Worm (Caenorhabditis elegans) whole organism, L2 larva: Measurements from ENCODE around the gene lpr-5.

Source experiments
- F13H6.1 ChIP-seq: sonication (generic microtip); optimal IDR thresholded peaks from 2 replicates; lab custom pipeline; 2016; ENCODE audit warnings: missing genetic modification characterization, missing compliant biosample characterization
- R02D3.7 ChIP-seq: fragments of 150-350 bp; optimal IDR thresholded peaks from 2 replicates; lab custom pipeline; 2014; ENCODE audit warnings: missing biosample characterization, missing genetic modification characterization
- ZK546.5 ChIP-seq: sonication (generic microtip); optimal IDR thresholded peaks from 2 replicates; lab custom pipeline; 2017; ENCODE audit warnings: missing biosample characterization, missing genetic modification characterization
- alr-1 ChIP-seq: fragments of 150-350 bp; optimal IDR thresholded peaks from 2 replicates; lab custom pipeline; 2014; ENCODE audit warnings: missing biosample characterization, missing genetic modification characterization
- aly-2 ChIP-seq: fragments of 150-350 bp; optimal IDR thresholded peaks from 2 replicates; lab custom pipeline; 2014; ENCODE audit warnings: missing biosample characterization, missing genetic modification characterization
- ama-1 ChIP-seq: fragments of 150-350 bp; optimal IDR thresholded peaks from 2 replicates; lab custom pipeline; 2018; ENCODE audit warnings: inconsistent platforms
- blmp-1 ChIP-seq: sonication (generic microtip); optimal IDR thresholded peaks from 2 replicates; lab custom pipeline; 2017; ENCODE audit warnings: missing genetic modification characterization, mild to moderate bottlenecking, missing compliant biosample characterization, antibody characterized with exemption, moderate library complexity; ENCODE audit not compliant: insufficient read depth
- ceh-16 ChIP-seq: fragments of 150-350 bp; optimal IDR thresholded peaks from 2 replicates; lab custom pipeline; 2014; ENCODE audit warnings: missing biosample characterization, missing genetic modification characterization
- ceh-82 ChIP-seq: fragments of 150-350 bp; optimal IDR thresholded peaks from 2 replicates; lab custom pipeline; 2014; ENCODE audit warnings: missing biosample characterization, missing genetic modification characterization
- crh-2 ChIP-seq: sonication (generic microtip); optimal IDR thresholded peaks from 2 replicates; lab custom pipeline; 2017; ENCODE audit warnings: missing biosample characterization, missing genetic modification characterization
- dmd-4 ChIP-seq: sonication (generic microtip); optimal IDR thresholded peaks from 2 replicates; lab custom pipeline; 2017; ENCODE audit warnings: missing biosample characterization, missing genetic modification characterization
- egl-27 ChIP-seq: sonication (generic microtip); optimal IDR thresholded peaks from 3 replicates; lab custom pipeline; 2017; ENCODE audit warnings: missing biosample characterization, missing genetic modification reagents, missing genetic modification characterization
- elt-1 ChIP-seq: fragments of 150-350 bp; optimal IDR thresholded peaks from 2 replicates; lab custom pipeline; 2014; ENCODE audit warnings: missing biosample characterization, missing genetic modification characterization
- fos-1 ChIP-seq: fragments of 150-350 bp; optimal IDR thresholded peaks from 2 replicates; lab custom pipeline; 2014; ENCODE audit warnings: missing biosample characterization, missing genetic modification characterization
- gmeb-1 ChIP-seq: fragments of 150-350 bp; optimal IDR thresholded peaks from 2 replicates; lab custom pipeline; 2014; ENCODE audit warnings: missing biosample characterization, missing genetic modification characterization
- lin-11 ChIP-seq: fragments of 150-350 bp; sonication (generic microtip); optimal IDR thresholded peaks from 2 replicates; lab custom pipeline; 2014; ENCODE audit warnings: missing biosample characterization, missing genetic modification characterization, inconsistent platforms, mixed read lengths
- lin-13 ChIP-seq: fragments of 150-350 bp; optimal IDR thresholded peaks from 2 replicates; lab custom pipeline; 2014; ENCODE audit warnings: missing biosample characterization, missing genetic modification reagents, missing genetic modification characterization
- lin-39 ChIP-seq: fragments of 150-350 bp; optimal IDR thresholded peaks from 2 replicates; lab custom pipeline; 2014; ENCODE audit warnings: missing biosample characterization, missing genetic modification reagents, missing genetic modification characterization
- lsy-2 ChIP-seq, 2 experiments: fragments of 150-350 bp in 1 of 2; sonication (generic microtip) in 1 of 2; optimal IDR thresholded peaks; 2 replicates each; lab custom pipeline; 2014 to 2017; ENCODE audit warnings: missing biosample characterization in 2 of 2, missing genetic modification characterization in 2 of 2
- mab-5 ChIP-seq: fragments of 150-350 bp; optimal IDR thresholded peaks from 2 replicates; lab custom pipeline; 2014; ENCODE audit warnings: missing biosample characterization, missing genetic modification characterization
- mbf-1 ChIP-seq: sonication (generic microtip); optimal IDR thresholded peaks from 2 replicates; lab custom pipeline; 2017; ENCODE audit warnings: missing biosample characterization, missing genetic modification characterization
- mdl-1 ChIP-seq, 2 experiments: fragments of 150-350 bp in 1 of 2; sonication (generic microtip) in 1 of 2; optimal IDR thresholded peaks; 2 replicates each; lab custom pipeline; 2017; ENCODE audit warnings: missing biosample characterization in 2 of 2, missing genetic modification characterization in 2 of 2
- nhr-10 ChIP-seq: sonication (generic microtip); optimal IDR thresholded peaks from 2 replicates; lab custom pipeline; 2017; ENCODE audit warnings: missing biosample characterization, missing genetic modification characterization
- nhr-11 ChIP-seq: fragments of 150-350 bp; optimal IDR thresholded peaks from 2 replicates; lab custom pipeline; 2014; ENCODE audit warnings: missing biosample characterization, missing genetic modification characterization
- nhr-129 ChIP-seq: fragments of 150-350 bp; optimal IDR thresholded peaks from 2 replicates; lab custom pipeline; 2014; ENCODE audit warnings: missing biosample characterization, missing genetic modification characterization
- nhr-21 ChIP-seq: fragments of 150-350 bp; optimal IDR thresholded peaks from 2 replicates; lab custom pipeline; 2014; ENCODE audit warnings: missing biosample characterization, missing genetic modification characterization
- nhr-23 ChIP-seq: fragments of 150-350 bp; optimal IDR thresholded peaks from 2 replicates; lab custom pipeline; 2014; ENCODE audit warnings: missing biosample characterization, missing genetic modification reagents, missing genetic modification characterization
- nhr-237 ChIP-seq: fragments of 150-350 bp; optimal IDR thresholded peaks from 2 replicates; lab custom pipeline; 2014; ENCODE audit warnings: missing biosample characterization, missing genetic modification characterization
- nhr-25 ChIP-seq: fragments of 150-350 bp; sonication (generic microtip); optimal IDR thresholded peaks from 3 replicates; lab custom pipeline; 2014; ENCODE audit warnings: missing biosample characterization, missing genetic modification characterization
- nhr-6 ChIP-seq: fragments of 150-350 bp; optimal IDR thresholded peaks from 2 replicates; lab custom pipeline; 2014; ENCODE audit warnings: missing biosample characterization, missing genetic modification characterization
- nhr-77 ChIP-seq: fragments of 150-350 bp; optimal IDR thresholded peaks from 2 replicates; lab custom pipeline; 2014; ENCODE audit warnings: missing biosample characterization, missing genetic modification characterization
- sem-4 ChIP-seq: fragments of 150-350 bp; optimal IDR thresholded peaks from 2 replicates; lab custom pipeline; 2014; ENCODE audit warnings: missing biosample characterization, missing genetic modification reagents, missing genetic modification characterization
- skn-1 ChIP-seq: sonication (generic microtip); optimal IDR thresholded peaks from 2 replicates; lab custom pipeline; 2017; ENCODE audit warnings: missing biosample characterization, missing genetic modification characterization
- sma-3 ChIP-seq: sonication (generic microtip); optimal IDR thresholded peaks from 2 replicates; lab custom pipeline; 2016; ENCODE audit warnings: missing genetic modification reagents, missing genetic modification characterization, missing compliant biosample characterization
- sma-9 ChIP-seq, 2 experiments: fragments of 150-350 bp in 1 of 2; sonication (generic microtip) in 1 of 2; optimal IDR thresholded peaks; 2 replicates each; lab custom pipeline; 2014 to 2016; ENCODE audit warnings: missing genetic modification characterization in 2 of 2, mild to moderate bottlenecking in 1 of 2, missing biosample characterization in 1 of 2, missing compliant biosample characterization in 1 of 2, missing genetic modification reagents in 1 of 2, moderate library complexity in 1 of 2
- unc-39 ChIP-seq: fragments of 150-350 bp; optimal IDR thresholded peaks from 2 replicates; lab custom pipeline; 2014; ENCODE audit warnings: missing biosample characterization, missing genetic modification characterization
- unc-55 ChIP-seq: fragments of 150-350 bp; sonication (generic microtip); optimal IDR thresholded peaks from 3 replicates; lab custom pipeline; 2014; ENCODE audit warnings: missing biosample characterization, missing genetic modification reagents, missing genetic modification characterization
- unc-62 ChIP-seq: fragments of 150-350 bp; optimal IDR thresholded peaks from 2 replicates; lab custom pipeline; 2014; ENCODE audit warnings: missing biosample characterization, missing genetic modification reagents, missing genetic modification characterization
- zag-1 ChIP-seq: fragments of 150-350 bp; optimal IDR thresholded peaks from 2 replicates; lab custom pipeline; 2014; ENCODE audit warnings: missing biosample characterization, missing genetic modification characterization
- ztf-1 ChIP-seq: fragments of 200-800 bp; sonication (Bioruptor generic); conservative IDR thresholded peaks from 2 replicates; pipeline ENCODE4 v1.3.6; 2022; ENCODE audit warnings: missing genetic modification characterization, missing compliant biosample characterization
- ztf-11 ChIP-seq: sonication (generic microtip); optimal IDR thresholded peaks from 2 replicates; lab custom pipeline; 2017; ENCODE audit warnings: missing biosample characterization, missing genetic modification characterization
- ztf-4 ChIP-seq: fragments of 150-350 bp; optimal IDR thresholded peaks from 2 replicates; lab custom pipeline; 2014; ENCODE audit warnings: missing biosample characterization, missing genetic modification characterization

The lpr-5 gene

ce11 chrX:11061904-11062303, at the start of gene lpr-5:
Gene lpr-5, plus strand, starts transcription at chrX:11062123.
- TF ChIP-seq F13H6.1 (tag; lab: Kevin White, UChicago) (no peak), ztf-4 (tag; lab: Kevin White, UChicago) (no peak), nhr-25 (tag; lab: Kevin White, UChicago) (no peak), blmp-1 (tag; lab: Kevin White, UChicago) (no peak), unc-62 (GFP tag; lab: Kevin White, UChicago) (no peak), lin-39 (tag; lab: Kevin White, UChicago) (no peak), skn-1 (no peak), unc-55 (GFP tag; lab: Kevin White, UChicago) (no peak), nhr-23 (no peak), ztf-1 (GFP tag; lab: Robert Waterston, UW) (no peak), mab-5 (tag; lab: Kevin White, UChicago) (no peak), ceh-16 (tag; lab: Kevin White, UChicago) (peak; percentile 36), egl-27 (tag; lab: Kevin White, UChicago) (no peak), ama-1 (lab: Kevin White, UChicago) (no peak), nhr-129 (no peak), mdl-1 (tag; optimal IDR thresholded peaks at IDR 0.05; lab: Kevin White, UChicago) (no peak), nhr-21 (tag; lab: Kevin White, UChicago) (peak; percentile 55), zag-1 (tag; lab: Kevin White, UChicago) (no peak), unc-39 (no peak), aly-2 (tag; lab: Kevin White, UChicago) (no peak), nhr-237 (tag; lab: Kevin White, UChicago) (no peak), ZK546.5 (tag; lab: Kevin White, UChicago) (no peak), lsy-2 (tag; optimal IDR thresholded peaks at IDR 0.05; lab: Kevin White, UChicago) (no peak), fos-1 (peak; percentile 9), nhr-10 (tag; lab: Kevin White, UChicago) (no peak), lin-13 (GFP tag; lab: Kevin White, UChicago) (no peak)

- TF ChIP-seq crh-2 (tag; lab: Kevin White, UChicago): no peak
- TF ChIP-seq lsy-2 (tag; optimal IDR thresholded peaks at IDR 0.05; lab: Kevin White, UChicago): no peak
- TF ChIP-seq sem-4 (tag; lab: Kevin White, UChicago): no peak
- TF ChIP-seq ceh-16 (tag; lab: Kevin White, UChicago): no peak
- no peak for TF ChIP-seq lin-11 (tag; lab: Kevin White, UChicago)
- no peak for TF ChIP-seq alr-1 (tag; lab: Kevin White, UChicago)
- no peak for TF ChIP-seq zag-1 (tag; lab: Kevin White, UChicago)
- TF ChIP-seq nhr-23: no peak
These were observed 49.6 kb upstream of the lpr-5 start, which contains the start of gene F58A3.3 for ce11 chrX:11012337-11012736. Gene F58A3.3, plus strand, starts transcription at chrX:11012637.

- peak; percentile 43 for TF ChIP-seq nhr-25 (tag; lab: Kevin White, UChicago)
- TF ChIP-seq ZK546.5 (tag; lab: Kevin White, UChicago): no peak
- TF ChIP-seq unc-62 (GFP tag; lab: Kevin White, UChicago): peak; percentile 1
- TF ChIP-seq unc-55 (GFP tag; lab: Kevin White, UChicago): no peak
- no peak for TF ChIP-seq nhr-77 (tag; lab: Kevin White, UChicago)
- no peak for TF ChIP-seq R02D3.7 (tag; lab: Kevin White, UChicago)
- TF ChIP-seq egl-27 (tag; lab: Kevin White, UChicago): peak; percentile 35
- TF ChIP-seq F13H6.1 (tag; lab: Kevin White, UChicago): no peak
- TF ChIP-seq nhr-23: no peak
- TF ChIP-seq nhr-237 (tag; lab: Kevin White, UChicago): no peak
- no peak for TF ChIP-seq ceh-82 (tag; lab: Kevin White, UChicago)
- no peak for TF ChIP-seq nhr-11
- TF ChIP-seq aly-2 (tag; lab: Kevin White, UChicago): no peak
- TF ChIP-seq ztf-1 (GFP tag; lab: Robert Waterston, UW): no peak
- TF ChIP-seq nhr-129: peak; percentile 0
- no peak for TF ChIP-seq ztf-11 (tag; lab: Kevin White, UChicago)
- no peak for TF ChIP-seq ztf-4 (tag; lab: Kevin White, UChicago)
- no peak for TF ChIP-seq ama-1 (lab: Kevin White, UChicago)
- TF ChIP-seq skn-1: no peak
- no peak for TF ChIP-seq sem-4 (tag; lab: Kevin White, UChicago)
- TF ChIP-seq nhr-21 (tag; lab: Kevin White, UChicago): peak; percentile 4
- TF ChIP-seq blmp-1 (tag; lab: Kevin White, UChicago): peak; percentile 21
- no peak for TF ChIP-seq nhr-6 (tag; lab: Kevin White, UChicago)
- TF ChIP-seq mbf-1 (tag; lab: Kevin White, UChicago): no peak
- peak; percentile 20 for TF ChIP-seq sma-3 (GFP tag; lab: Kevin White, UChicago)
- no peak for TF ChIP-seq elt-1 (tag; lab: Kevin White, UChicago)
- no peak for TF ChIP-seq lin-13 (GFP tag; lab: Kevin White, UChicago)
- no peak for TF ChIP-seq sma-9 (GFP tag; optimal IDR thresholded peaks at IDR 0.05; lab: Kevin White, UChicago)
- TF ChIP-seq sma-9 (tag; optimal IDR thresholded peaks at IDR 0.05; lab: Kevin White, UChicago): no peak
- no peak for TF ChIP-seq ceh-16 (tag; lab: Kevin White, UChicago)
- TF ChIP-seq gmeb-1 (tag; lab: Kevin White, UChicago): peak; percentile 29
- TF ChIP-seq dmd-4 (tag; lab: Kevin White, UChicago): no peak
- TF ChIP-seq, all 48 proteins: peak for 8
These were observed 47.3 kb upstream of the lpr-5 start for ce11 chrX:11014394-11015280.
